Worm (Caenorhabditis elegans): ENCODE measurements around the gene rbg-3.
A peak's percentile ranks its signal among the peaks of the same experiment; 100 is the strongest.

rbg-3 gene

DNA sequence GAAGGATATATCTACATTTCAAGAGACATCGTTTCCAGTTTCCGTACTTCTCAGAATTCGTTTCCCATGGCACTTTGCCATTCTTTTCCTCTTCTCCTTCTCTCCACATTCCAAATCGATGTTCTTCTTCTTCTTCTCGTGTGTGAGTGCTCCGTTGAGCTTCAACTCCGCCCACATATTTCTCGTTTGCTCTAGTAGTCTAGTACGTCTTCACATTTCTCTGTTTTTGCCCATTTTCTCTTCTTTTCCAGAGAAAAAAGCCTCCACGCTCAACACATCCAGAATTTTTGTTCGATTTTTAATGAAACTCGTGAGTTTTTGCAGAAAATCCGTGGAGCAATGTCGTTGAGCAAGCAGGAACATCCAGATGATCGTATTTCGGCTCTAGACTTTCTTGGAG is 45.3 kb upstream of the rbg-3 start, which contains the start of gene T04A8.18:
T04A8.18 (plus strand) TSS at position 301 of the 400 bp plus-strand sequence.
- TF ChIP-seq pqm-1 (tag; optimal IDR thresholded peaks at IDR 0.05): no peak
- no peak for TF ChIP-seq nhr-28 (tag; optimal IDR thresholded peaks at IDR 0.05)
- TF ChIP-seq nhr-237 (tag; optimal IDR thresholded peaks at IDR 0.05): no peak
- TF ChIP-seq nhr-71 (tag; optimal IDR thresholded peaks at IDR 0.05): no peak
- TF ChIP-seq swsn-7 (tag; optimal IDR thresholded peaks at IDR 0.05): no peak
- no peak for TF ChIP-seq elt-2 (tag; optimal IDR thresholded peaks at IDR 0.05)
- TF ChIP-seq hlh-4 (tag; optimal IDR thresholded peaks at IDR 0.05): no peak
- no peak for TF ChIP-seq C16A3.4 (tag; optimal IDR thresholded peaks at IDR 0.05)

DNA sequence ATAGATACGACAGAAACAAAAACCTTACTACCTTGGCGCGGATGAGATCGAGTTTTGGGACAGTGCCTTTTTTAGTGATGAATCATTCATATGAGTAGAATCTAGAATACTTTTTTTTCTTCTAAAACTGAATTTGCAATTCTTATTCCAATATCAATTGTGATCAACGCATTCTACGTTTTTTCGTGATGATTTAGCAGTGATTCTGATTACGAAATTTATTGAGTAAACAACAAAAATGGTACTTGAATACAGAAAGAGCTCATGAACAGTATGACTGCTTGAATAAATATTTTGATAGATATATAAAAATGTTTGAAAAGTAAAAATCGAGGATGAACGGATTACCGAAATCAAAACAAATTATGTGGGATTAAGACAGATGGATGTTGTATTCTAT is 39.1 kb upstream of the rbg-3 start, which contains the start of gene him-18:
him-18 (minus strand) TSS at position 101 of the 400 bp plus-strand sequence.
- TF ChIP-seq mef-2 (tag; optimal IDR thresholded peaks at IDR 0.05) (no peak), elt-2 (tag; optimal IDR thresholded peaks at IDR 0.05) (no peak), blmp-1 (tag; optimal IDR thresholded peaks at IDR 0.05) (no peak), efl-3 (GFP tag; optimal IDR thresholded peaks at IDR 0.05) (no peak), nhr-20 (tag; optimal IDR thresholded peaks at IDR 0.05) (no peak), elt-3 (tag; optimal IDR thresholded peaks at IDR 0.05) (no peak), ztf-11 (tag; optimal IDR thresholded peaks at IDR 0.05) (no peak), nhr-47 (tag; optimal IDR thresholded peaks at IDR 0.05) (no peak), egl-13 (tag; optimal IDR thresholded peaks at IDR 0.05) (no peak), lir-3 (tag; optimal IDR thresholded peaks at IDR 0.05; ENCODE audit: poor library complexity) (no peak), C34B4.2 (tag; optimal IDR thresholded peaks at IDR 0.05) (no peak), lin-39 (tag; optimal IDR thresholded peaks at IDR 0.05) (no peak), lin-15B (tag; optimal IDR thresholded peaks at IDR 0.05) (no peak), sptf-1 (tag; optimal IDR thresholded peaks at IDR 0.05) (no peak), unc-30 (tag; optimal IDR thresholded peaks at IDR 0.05) (no peak), dpl-1 (GFP tag; optimal IDR thresholded peaks at IDR 0.05) (no peak), zip-4 (GFP tag; optimal IDR thresholded peaks at IDR 0.05) (no peak)

DNA sequence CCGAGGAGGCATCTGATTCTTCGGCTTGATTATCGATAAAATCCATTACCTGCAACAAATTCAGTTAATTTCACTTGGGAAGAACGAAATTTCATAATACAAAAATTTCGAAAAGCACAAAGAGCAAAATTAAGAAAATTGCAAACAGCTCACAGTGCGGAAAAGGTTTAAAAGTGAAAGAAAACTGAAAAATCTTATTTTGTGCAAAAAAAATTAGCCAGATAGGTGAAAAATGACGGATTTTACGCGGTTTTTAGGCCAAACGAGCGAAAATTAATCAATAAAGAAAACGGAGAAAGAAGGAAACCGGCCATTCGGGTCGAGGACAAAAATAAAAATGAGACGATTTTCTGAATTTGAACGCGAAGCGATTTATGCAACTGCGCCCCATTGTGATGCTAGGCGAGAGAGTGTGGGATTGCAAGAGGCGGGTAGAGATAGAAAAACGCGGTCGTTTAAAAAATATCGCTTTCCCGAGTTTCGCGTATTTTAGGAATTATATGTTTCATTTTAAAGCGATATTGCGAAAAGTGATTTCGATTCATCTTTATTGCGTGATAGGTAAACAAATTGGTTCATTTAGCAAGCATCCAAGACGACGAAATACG is 33.5 kb upstream of the rbg-3 start, which contains the start of gene emb-5:
emb-5 (minus strand) TSS at position 51 of the 608 bp plus-strand sequence.
- peak; percentile 77 for TF ChIP-seq snu-23 (GFP tag; optimal IDR thresholded peaks at IDR 0.05)
- peak; percentile 36 for TF ChIP-seq sup-37 (GFP tag; optimal IDR thresholded peaks at IDR 0.05)
- no peak for TF ChIP-seq zag-1 (tag; optimal IDR thresholded peaks at IDR 0.05)
- TF ChIP-seq aly-2 (tag; optimal IDR thresholded peaks at IDR 0.05): peak; percentile 7
- peak; percentile 44 for TF ChIP-seq irx-1 (tag; optimal IDR thresholded peaks at IDR 0.05)
- peak; percentile 58 for TF ChIP-seq F16B12.6 (tag; optimal IDR thresholded peaks at IDR 0.05)
- TF ChIP-seq ceh-8 (GFP tag; optimal IDR thresholded peaks at IDR 0.05): no peak
- TF ChIP-seq efl-1 (optimal IDR thresholded peaks at IDR 0.05): peak; percentile 76 to 97
- peak; percentile 97 to 100 for TF ChIP-seq efl-1 (GFP tag; optimal IDR thresholded peaks at IDR 0.05 in 1 of 2)
- no peak for TF ChIP-seq nhr-76 (tag; optimal IDR thresholded peaks at IDR 0.05)
- no peak for TF ChIP-seq blmp-1 (tag; optimal IDR thresholded peaks at IDR 0.05)
- peak; percentile 96 to 98 for TF ChIP-seq lin-35 (GFP tag; optimal IDR thresholded peaks at IDR 0.05)
- peak; percentile 58; the same call in 1 of the 2 replicates for TF ChIP-seq grh-1 (GFP tag; IDR thresholded peaks at IDR 0.05)
- peak; percentile 75 for TF ChIP-seq isw-1 (GFP tag; IDR thresholded peaks at IDR 0.05)
- TF ChIP-seq nhr-90 (tag; optimal IDR thresholded peaks at IDR 0.05; ENCODE audit: poor library complexity): peak; percentile 54
- TF ChIP-seq nhr-19 (GFP tag; conservative IDR thresholded peaks at IDR 0.05): peak; percentile 76
- peak in 1 of 2 experiments; percentile 36 for TF ChIP-seq mdl-1 (tag; optimal IDR thresholded peaks at IDR 0.05)
- TF ChIP-seq lin-15B (tag; optimal IDR thresholded peaks at IDR 0.05): peak; percentile 74
- TF ChIP-seq lin-13 (GFP tag; optimal IDR thresholded peaks at IDR 0.05): peak; percentile 62
- TF ChIP-seq nhr-20 (tag; optimal IDR thresholded peaks at IDR 0.05): peak; percentile 67
- TF ChIP-seq swsn-7 (tag; optimal IDR thresholded peaks at IDR 0.05): peak; percentile 61
- peak; percentile 95 to 97 (median 96) for TF ChIP-seq dpl-1 (GFP tag; optimal IDR thresholded peaks at IDR 0.05)
- TF ChIP-seq nhr-84 (tag; optimal IDR thresholded peaks at IDR 0.05): no peak
- peak; percentile 71 for TF ChIP-seq skn-1 (tag; optimal IDR thresholded peaks at IDR 0.05)
- peak; percentile 80 for TF ChIP-seq nhr-85 (tag)
- peak; percentile 72 for TF ChIP-seq xbp-1 (tag; optimal IDR thresholded peaks at IDR 0.05)
- TF ChIP-seq lir-3 (tag; optimal IDR thresholded peaks at IDR 0.05; ENCODE audit: poor library complexity): peak; percentile 0
- peak; percentile 59 for TF ChIP-seq lin-39 (tag; optimal IDR thresholded peaks at IDR 0.05)
- TF ChIP-seq pax-3 (tag; optimal IDR thresholded peaks at IDR 0.05): peak; percentile 28
- no peak for TF ChIP-seq nhr-28 (tag; optimal IDR thresholded peaks at IDR 0.05)
- peak; percentile 86 for TF ChIP-seq rnt-1 (tag; optimal IDR thresholded peaks at IDR 0.05)
- peak; percentile 40; the same call in 1 of the 2 replicates for TF ChIP-seq mab-9 (GFP tag; IDR thresholded peaks at IDR 0.05)

Measured in whole organism, L1 larva.